Fruit fly (Drosophila melanogaster): ENCODE results near the gene MICU1.

The MICU1 gene

DNA sequence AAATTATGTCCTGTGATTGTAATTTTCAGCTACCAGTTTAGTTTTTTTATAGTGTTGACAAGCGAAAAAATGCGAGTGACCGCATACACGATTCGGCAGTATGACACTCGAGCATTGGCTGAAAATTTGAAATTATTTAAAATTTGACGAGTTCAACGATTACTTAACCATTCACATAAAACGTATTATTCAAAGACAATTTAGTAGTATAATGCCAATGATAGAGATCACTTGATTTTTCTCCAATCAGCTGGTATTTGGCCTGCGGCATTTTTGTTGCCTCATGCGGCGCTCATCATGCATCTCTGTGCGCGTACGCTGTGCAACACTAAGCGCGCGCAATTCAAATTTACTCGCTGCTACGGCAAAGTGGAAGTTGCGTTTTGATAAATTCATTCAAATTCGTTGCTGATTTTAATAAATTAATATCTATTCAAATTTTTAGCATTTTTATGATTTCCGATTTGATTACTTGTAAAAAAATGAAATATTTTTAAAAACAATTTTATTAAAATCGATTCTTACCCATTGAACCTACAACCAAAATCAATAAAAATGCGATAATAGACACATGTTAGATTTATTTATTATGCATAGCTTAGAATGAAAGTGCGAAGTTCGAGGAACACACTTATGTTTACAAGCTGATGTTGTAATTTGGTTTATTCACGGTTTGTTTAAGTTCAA, 12.5 kb downstream of the MICU1 start, which contains the start of gene CG4497 (continued):
- peak; percentile 88 for TF ChIP-seq CG30431 (GFP tag; optimal IDR thresholded peaks at IDR 0.05)
- TF ChIP-seq CG12942 (GFP tag; optimal IDR thresholded peaks at IDR 0.05): peak; percentile 94
- peak; percentile 81 for TF ChIP-seq Hmx (GFP tag; optimal IDR thresholded peaks at IDR 0.05)
- peak; percentile 94 for TF ChIP-seq slp2 (GFP tag; optimal IDR thresholded peaks at IDR 0.05)
- TF ChIP-seq schlank (tag; optimal IDR thresholded peaks at IDR 0.05): peak; percentile 64
- TF ChIP-seq E2f1 (GFP tag; IDR thresholded peaks at IDR 0.05): peak; percentile 95
- no peak for TF ChIP-seq wek (GFP tag; optimal IDR thresholded peaks at IDR 0.05)
- TF ChIP-seq stc (GFP tag; IDR thresholded peaks at IDR 0.05): peak; percentile 80
- peak; percentile 90 for TF ChIP-seq dmrt11E (tag; optimal IDR thresholded peaks at IDR 0.05)
- TF ChIP-seq bbx (GFP tag; IDR thresholded peaks at IDR 0.05; ENCODE audit: partially characterized antibody): 0 out of 2 replicates have a peak, but pooled peaks have one; percentile 44
- TF ChIP-seq CG32772 (GFP tag; IDR thresholded peaks at IDR 0.05): peak; percentile 95
- peak; percentile 91 for TF ChIP-seq bcd (GFP tag; optimal IDR thresholded peaks at IDR 0.05)
- TF ChIP-seq pnt (GFP tag; optimal IDR thresholded peaks at IDR 0.05): peak; percentile 96
- peak; percentile 97 for TF ChIP-seq CG10267 (tag; optimal IDR thresholded peaks at IDR 0.05)
- peak; percentile 24 for TF ChIP-seq abd-A (tag; optimal IDR thresholded peaks at IDR 0.05)
- TF ChIP-seq Trl (optimal IDR thresholded peaks at IDR 0.05): no peak
- TF ChIP-seq Trl (GFP tag; optimal IDR thresholded peaks at IDR 0.05): peak; percentile 95
- TF ChIP-seq bsh (GFP tag; optimal IDR thresholded peaks at IDR 0.05): peak; percentile 18 to 86
- TF ChIP-seq p53 (GFP tag; optimal IDR thresholded peaks at IDR 0.05): peak; percentile 88
- TF ChIP-seq pzg (GFP tag; optimal IDR thresholded peaks at IDR 0.05): peak; percentile 63
- TF ChIP-seq ham (GFP tag; IDR thresholded peaks at IDR 0.05): peak; percentile 83; the same call in 1 of the 2 replicates
- TF ChIP-seq CG30403 (GFP tag; optimal IDR thresholded peaks at IDR 0.05): peak; percentile 97
- peak; percentile 97 for TF ChIP-seq ken (GFP tag; IDR thresholded peaks at IDR 0.05)
- TF ChIP-seq bab2 (GFP tag; optimal IDR thresholded peaks at IDR 0.05): peak; percentile 95
- TF ChIP-seq ash1 (GFP tag; optimal IDR thresholded peaks at IDR 0.05): no peak
- TF ChIP-seq CG10543 (GFP tag; optimal IDR thresholded peaks at IDR 0.05): peak; percentile 87
- peak; percentile 91 for TF ChIP-seq ara (GFP tag; IDR thresholded peaks at IDR 0.05)
- peak; percentile 94 for TF ChIP-seq Ssrp (tag; optimal IDR thresholded peaks at IDR 0.05)
- peak; percentile 95 for TF ChIP-seq CoRest (tag; optimal IDR thresholded peaks at IDR 0.05)
- peak; percentile 98 for TF ChIP-seq lmd (GFP tag; IDR thresholded peaks at IDR 0.05)
- peak; percentile 74 for TF ChIP-seq CG8290 (GFP tag; optimal IDR thresholded peaks at IDR 0.05)
- peak; percentile 52 to 90 for TF ChIP-seq CG8290 (tag; optimal IDR thresholded peaks at IDR 0.05)
- TF ChIP-seq D (optimal IDR thresholded peaks at IDR 0.05): no peak
- TF ChIP-seq D (GFP tag; optimal IDR thresholded peaks at IDR 0.05): peak; percentile 84
- peak; percentile 93 for TF ChIP-seq CG18476 (GFP tag; optimal IDR thresholded peaks at IDR 0.05)
- peak; percentile 75 for TF ChIP-seq CG1233 (GFP tag; optimal IDR thresholded peaks at IDR 0.05)
- peak; percentile 90 for TF ChIP-seq CG9727 (GFP tag; optimal IDR thresholded peaks at IDR 0.05)
- peak; percentile 91 for TF ChIP-seq CG4854 (GFP tag; optimal IDR thresholded peaks at IDR 0.05)
- peak; percentile 89 for TF ChIP-seq NC2β (GFP tag; optimal IDR thresholded peaks at IDR 0.05)
- peak; percentile 85 for TF ChIP-seq seq (GFP tag; IDR thresholded peaks at IDR 0.05)
- peak; percentile 40 for TF ChIP-seq CG6854 (GFP tag; optimal IDR thresholded peaks at IDR 0.05)
- peak; percentile 82 for TF ChIP-seq dmrt99B (tag; optimal IDR thresholded peaks at IDR 0.05)
- TF ChIP-seq so (GFP tag; IDR thresholded peaks at IDR 0.05): peak; percentile 91; the same call in 1 of the 3 replicates
- TF ChIP-seq CG4617 (GFP tag; optimal IDR thresholded peaks at IDR 0.05; ENCODE audit: borderline replicate concordance): peak; percentile 92
- TF ChIP-seq CG18011 (GFP tag; optimal IDR thresholded peaks at IDR 0.05): peak; percentile 88
- TF ChIP-seq CG10147 (GFP tag; optimal IDR thresholded peaks at IDR 0.05): peak; percentile 79
- peak; percentile 99 for TF ChIP-seq sens (GFP tag)
- peak; percentile 82 for TF ChIP-seq Sry-β (GFP tag; optimal IDR thresholded peaks at IDR 0.05)
- peak; percentile 92 to 95 for TF ChIP-seq dpn (GFP tag; optimal IDR thresholded peaks at IDR 0.05)
- peak; percentile 83 for TF ChIP-seq Taf1 (GFP tag; IDR thresholded peaks at IDR 0.05)
